Worm (Caenorhabditis elegans) whole organism, L1 larva: ENCODE measurements around the gene mrp-8.
A peak's percentile ranks its signal among the peaks of the same experiment; 100 is the strongest.

Experiments used
- C34B4.2 ChIP-seq: sonication (generic microtip); optimal IDR thresholded peaks from 2 replicates; lab custom pipeline; 2017; ENCODE audit warnings: mild to moderate bottlenecking, missing genetic modification characterization, missing compliant biosample characterization
- aly-2 ChIP-seq: fragments of 150-350 bp; optimal IDR thresholded peaks from 2 replicates; lab custom pipeline; 2014; ENCODE audit warnings: missing biosample characterization, missing genetic modification characterization
- ama-1 ChIP-seq: fragments of 150-350 bp; optimal IDR thresholded peaks from 2 replicates; lab custom pipeline; 2014
- blmp-1 ChIP-seq: fragments of 150-350 bp; optimal IDR thresholded peaks from 2 replicates; lab custom pipeline; 2014; ENCODE audit warnings: missing biosample characterization, missing genetic modification characterization
- ceh-63 ChIP-seq: fragments of 200-800 bp; sonication (Bioruptor generic); optimal IDR thresholded peaks from 2 replicates; lab custom pipeline; 2018; ENCODE audit warnings: mild to moderate bottlenecking, missing genetic modification characterization, missing compliant biosample characterization
- ceh-82 ChIP-seq, 3 experiments: fragments of 150-350 bp in 1 of 3; sonication (generic microtip) in 2 of 3; optimal IDR thresholded peaks; 2 replicates each; lab custom pipeline; 2014 to 2017; ENCODE audit warnings: missing biosample characterization in 3 of 3, missing genetic modification characterization in 3 of 3
- ceh-88 ChIP-seq: fragments of 200-800 bp; sonication (Bioruptor generic); IDR thresholded peaks from 2 replicates; pipeline ENCODE4 v1.3.6; 2022; ENCODE audit warnings: missing genetic modification characterization, missing compliant biosample characterization
- ceh-90 ChIP-seq: sonication (generic microtip); optimal IDR thresholded peaks from 2 replicates; lab custom pipeline; 2016; ENCODE audit warnings: missing genetic modification characterization, missing compliant biosample characterization
- dpl-1 ChIP-seq, 3 experiments: fragments of 150-350 bp in 2 of 3; sonication (generic microtip) in 1 of 3; optimal IDR thresholded peaks; 2 replicates each; lab custom pipeline; 2014 to 2017; ENCODE audit warnings: missing biosample characterization in 3 of 3, missing genetic modification characterization in 3 of 3, missing genetic modification reagents in 3 of 3
- dsc-1 ChIP-seq: sonication (generic microtip); optimal IDR thresholded peaks from 2 replicates; lab custom pipeline; 2016; ENCODE audit warnings: mild to moderate bottlenecking, missing genetic modification characterization, missing compliant biosample characterization
- efl-1 ChIP-seq, 4 experiments: fragments of 150-350 bp; optimal IDR thresholded peaks in 3 of 4; peaks in 1 of 4; 1 replicate in 1 of 4; 2 replicates in 3 of 4; lab custom pipeline; 2014; ENCODE audit warnings: missing biosample characterization in 2 of 4, missing genetic modification characterization in 2 of 4, missing genetic modification reagents in 2 of 4
- egl-27 ChIP-seq, 2 experiments: fragments of 150-350 bp in 1 of 2; sonication (generic microtip); optimal IDR thresholded peaks; 3 replicates each; lab custom pipeline; 2017 to 2018; ENCODE audit warnings: missing biosample characterization in 2 of 2, missing genetic modification characterization in 2 of 2, missing genetic modification reagents in 2 of 2
- elt-2 ChIP-seq: sonication (generic microtip); optimal IDR thresholded peaks from 2 replicates; lab custom pipeline; 2016; ENCODE audit warnings: missing genetic modification characterization, mild to moderate bottlenecking, inconsistent platforms, missing compliant biosample characterization, missing genetic modification reagents
- elt-3 ChIP-seq, 6 experiments: fragments of 150-350 bp in 1 of 6; sonication (generic microtip); optimal IDR thresholded peaks; 2 replicates each; lab custom pipeline; 2017 to 2018; ENCODE audit warnings: missing biosample characterization in 6 of 6, missing genetic modification characterization in 6 of 6, inconsistent platforms in 1 of 6
- ets-5 ChIP-seq: fragments of 200-800 bp; sonication (Bioruptor generic); IDR thresholded peaks from 2 replicates; pipeline ENCODE4 v1.3.6; 2022; ENCODE audit warnings: missing genetic modification characterization, missing compliant biosample characterization
- fkh-8 ChIP-seq: sonication (generic microtip); optimal IDR thresholded peaks from 2 replicates; lab custom pipeline; 2016; ENCODE audit warnings: mild to moderate bottlenecking, missing genetic modification characterization, missing compliant biosample characterization
- hlh-17 ChIP-seq: fragments of 200-800 bp; sonication (Bioruptor generic); optimal IDR thresholded peaks from 2 replicates; lab custom pipeline; 2018; ENCODE audit warnings: missing genetic modification characterization, mild to moderate bottlenecking, missing compliant biosample characterization, moderate library complexity, borderline replicate concordance
- hpl-2 ChIP-seq: fragments of 150-350 bp; optimal IDR thresholded peaks from 2 replicates; lab custom pipeline; 2014; ENCODE audit warnings: missing biosample characterization, missing genetic modification reagents, missing genetic modification characterization
- irx-1 ChIP-seq: sonication (generic microtip); optimal IDR thresholded peaks from 2 replicates; lab custom pipeline; 2016; ENCODE audit warnings: missing genetic modification characterization, missing compliant biosample characterization
- isw-1 ChIP-seq: fragments of 200-800 bp; sonication (Bioruptor generic); IDR thresholded peaks from 2 replicates; pipeline ENCODE4 v1.3.6; 2022; ENCODE audit warnings: missing genetic modification characterization, missing compliant biosample characterization
- lin-14 ChIP-seq: fragments of 200-800 bp; sonication (Bioruptor generic); optimal IDR thresholded peaks from 2 replicates; lab custom pipeline; 2018; ENCODE audit warnings: mild to moderate bottlenecking, missing genetic modification characterization, moderate library complexity, missing compliant biosample characterization
- lin-35 ChIP-seq, 2 experiments: fragments of 150-350 bp; optimal IDR thresholded peaks; 2 replicates each; lab custom pipeline; 2014; ENCODE audit warnings: missing biosample characterization in 2 of 2, missing genetic modification characterization in 2 of 2, missing genetic modification reagents in 2 of 2
- lin-39 ChIP-seq: fragments of 150-350 bp; optimal IDR thresholded peaks from 2 replicates; lab custom pipeline; 2014; ENCODE audit warnings: missing biosample characterization, missing genetic modification reagents, missing genetic modification characterization
- lir-3 ChIP-seq: sonication (generic microtip); optimal IDR thresholded peaks from 2 replicates; lab custom pipeline; 2016; ENCODE audit warnings: mild to moderate bottlenecking, missing genetic modification characterization, moderate library complexity, missing compliant biosample characterization; ENCODE audit not compliant: poor library complexity
- lsy-2 ChIP-seq, 2 experiments: fragments of 150-350 bp; optimal IDR thresholded peaks; 2 replicates each; lab custom pipeline; 2014; ENCODE audit warnings: missing biosample characterization in 2 of 2, missing genetic modification characterization in 2 of 2
- mab-9 ChIP-seq: fragments of 200-800 bp; sonication (Bioruptor generic); IDR thresholded peaks from 2 replicates; pipeline ENCODE4 v1.3.6; 2022; ENCODE audit warnings: missing genetic modification reagents, missing genetic modification characterization, missing compliant biosample characterization
- nhr-11 ChIP-seq: fragments of 150-350 bp; optimal IDR thresholded peaks from 2 replicates; lab custom pipeline; 2014; ENCODE audit warnings: missing biosample characterization, missing genetic modification characterization
- nhr-12 ChIP-seq: sonication (generic microtip); optimal IDR thresholded peaks from 2 replicates; lab custom pipeline; 2017; ENCODE audit warnings: missing biosample characterization, missing genetic modification characterization
- nhr-19 ChIP-seq: fragments of 200-800 bp; sonication (Bioruptor generic); conservative IDR thresholded peaks from 2 replicates; pipeline ENCODE4 v1.3.6; 2022; ENCODE audit warnings: missing genetic modification characterization, missing compliant biosample characterization
- nhr-237 ChIP-seq: fragments of 150-350 bp; optimal IDR thresholded peaks from 2 replicates; lab custom pipeline; 2014; ENCODE audit warnings: missing biosample characterization, missing genetic modification characterization
- nhr-28 ChIP-seq: fragments of 150-350 bp; optimal IDR thresholded peaks from 2 replicates; lab custom pipeline; 2014; ENCODE audit warnings: missing biosample characterization, missing genetic modification characterization
- nhr-71 ChIP-seq: sonication (generic microtip); optimal IDR thresholded peaks from 2 replicates; lab custom pipeline; 2016; ENCODE audit warnings: mild to moderate bottlenecking, missing genetic modification characterization, moderate library complexity, missing compliant biosample characterization
- nhr-76 ChIP-seq: sonication (generic microtip); optimal IDR thresholded peaks from 2 replicates; lab custom pipeline; 2017; ENCODE audit warnings: missing biosample characterization, missing genetic modification characterization
- nhr-77 ChIP-seq: fragments of 150-350 bp; optimal IDR thresholded peaks from 2 replicates; lab custom pipeline; 2014; ENCODE audit warnings: missing biosample characterization, missing genetic modification characterization
- rnt-1 ChIP-seq: sonication (generic microtip); optimal IDR thresholded peaks from 2 replicates; lab custom pipeline; 2016; ENCODE audit warnings: mild to moderate bottlenecking, missing genetic modification characterization, moderate library complexity, missing compliant biosample characterization
- skn-1 ChIP-seq: fragments of 150-350 bp; optimal IDR thresholded peaks from 2 replicates; lab custom pipeline; 2014; ENCODE audit warnings: missing biosample characterization, missing genetic modification characterization
- snu-23 ChIP-seq: sonication (generic microtip); optimal IDR thresholded peaks from 2 replicates; lab custom pipeline; 2016; ENCODE audit warnings: missing genetic modification characterization, missing compliant biosample characterization
- tbx-2 ChIP-seq: sonication (generic microtip); optimal IDR thresholded peaks from 2 replicates; lab custom pipeline; 2016; ENCODE audit warnings: missing genetic modification characterization, missing compliant biosample characterization
- tlp-1 ChIP-seq: fragments of 150-350 bp; optimal IDR thresholded peaks from 2 replicates; lab custom pipeline; 2014; ENCODE audit warnings: missing biosample characterization, missing genetic modification characterization
- unc-130 ChIP-seq: fragments of 150-350 bp; optimal IDR thresholded peaks from 2 replicates; lab custom pipeline; 2017; ENCODE audit warnings: missing biosample characterization, missing genetic modification characterization, inconsistent platforms
- unc-62 ChIP-seq: fragments of 150-350 bp; optimal IDR thresholded peaks from 2 replicates; lab custom pipeline; 2014; ENCODE audit warnings: missing biosample characterization, missing genetic modification reagents, missing genetic modification characterization
- unc-86 ChIP-seq: sonication (generic microtip); optimal IDR thresholded peaks from 2 replicates; lab custom pipeline; 2016; ENCODE audit warnings: missing genetic modification characterization, missing compliant biosample characterization
- vab-15 ChIP-seq: sonication (generic microtip); optimal IDR thresholded peaks from 2 replicates; lab custom pipeline; 2017; ENCODE audit warnings: missing genotype, mild to moderate bottlenecking, missing genetic modification characterization, missing compliant biosample characterization
- zag-1 ChIP-seq: fragments of 150-350 bp; optimal IDR thresholded peaks from 2 replicates; lab custom pipeline; 2014; ENCODE audit warnings: missing biosample characterization, missing genetic modification characterization
- ztf-11 ChIP-seq, 2 experiments: sonication (generic microtip); optimal IDR thresholded peaks; 2 replicates each; lab custom pipeline; 2016 to 2017; ENCODE audit warnings: missing genetic modification characterization in 2 of 2, missing biosample characterization in 1 of 2, missing compliant biosample characterization in 1 of 2
- ztf-4 ChIP-seq: fragments of 150-350 bp; optimal IDR thresholded peaks from 2 replicates; lab custom pipeline; 2014; ENCODE audit warnings: missing biosample characterization, missing genetic modification characterization

mrp-8 gene

DNA sequence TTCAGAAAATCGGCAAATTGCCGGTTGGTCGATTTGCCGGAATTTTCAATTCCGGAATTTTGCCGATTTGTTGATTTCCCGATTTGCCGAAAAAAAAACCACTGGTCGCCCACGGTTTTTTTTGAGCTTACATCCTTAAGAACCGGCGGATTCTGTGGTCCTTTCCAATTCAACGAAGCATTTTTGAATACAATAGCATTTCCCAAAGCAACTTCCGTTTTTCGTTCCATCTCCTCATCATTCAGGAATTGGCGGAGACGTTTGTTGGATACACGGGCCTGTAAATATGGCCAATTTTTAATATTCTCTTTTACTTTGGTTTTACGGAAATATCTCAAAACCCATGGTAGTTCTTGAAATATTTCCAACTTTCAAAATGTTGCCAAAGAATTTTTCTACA is 10.5 kb downstream of the mrp-8 start:
- TF ChIP-seq nhr-12 (tag; lab: Kevin White, UChicago) (no peak), lin-39 (tag; lab: Kevin White, UChicago) (no peak), nhr-28 (no peak), ama-1 (lab: Kevin White, UChicago) (no peak), unc-130 (tag; lab: Kevin White, UChicago) (no peak), vab-15 (tag; lab: Kevin White, UChicago) (no peak), nhr-77 (tag; lab: Kevin White, UChicago) (no peak), hlh-17 (GFP tag; lab: Kevin White, UChicago) (no peak), C34B4.2 (tag; lab: Kevin White, UChicago) (no peak), fkh-8 (no peak), hpl-2 (no peak), zag-1 (tag; lab: Kevin White, UChicago) (no peak), nhr-76 (tag; lab: Kevin White, UChicago) (no peak), nhr-237 (no peak), unc-86 (tag; lab: Kevin White, UChicago) (no peak), elt-3 (tag; optimal IDR thresholded peaks at IDR 0.05; lab: Kevin White, UChicago) (no peak), blmp-1 (tag; lab: Kevin White, UChicago) (no peak), ceh-88 (GFP tag; lab: Robert Waterston, UW) (no peak), nhr-11 (tag; lab: Kevin White, UChicago) (no peak)
- TF ChIP-seq, all 84 proteins: peak for 0

- no peak for TF ChIP-seq dpl-1 (GFP tag; optimal IDR thresholded peaks at IDR 0.05; lab: Kevin White, UChicago)
- TF ChIP-seq C34B4.2 (tag; lab: Kevin White, UChicago), result no peak
- no peak for TF ChIP-seq lin-14 (GFP tag; lab: Kevin White, UChicago)
- TF ChIP-seq lir-3 (tag; lab: Kevin White, UChicago), result no peak
- no peak for TF ChIP-seq nhr-12 (tag; lab: Kevin White, UChicago)
- no peak for TF ChIP-seq mab-9 (GFP tag; lab: Robert Waterston, UW)
- TF ChIP-seq elt-2 (tag; lab: Kevin White, UChicago), result no peak
- no peak for TF ChIP-seq lin-35 (GFP tag; optimal IDR thresholded peaks at IDR 0.05; lab: Kevin White, UChicago)
- TF ChIP-seq skn-1 (tag; lab: Kevin White, UChicago), result no peak
- TF ChIP-seq ceh-63 (GFP tag; lab: Kevin White, UChicago), result no peak
- no peak for TF ChIP-seq nhr-71 (tag; lab: Kevin White, UChicago)
- TF ChIP-seq ets-5 (GFP tag; lab: Robert Waterston, UW), result no peak
- TF ChIP-seq rnt-1, result no peak
- TF ChIP-seq tlp-1 (tag; lab: Kevin White, UChicago), result no peak
These were observed 18.8 kb downstream of the mrp-8 start for ce11 chrIII:12284157-12284556.

ce11 chrIII:12278766-12279165 is 24.2 kb downstream of the mrp-8 start:
- TF ChIP-seq nhr-237, result no peak
- TF ChIP-seq dpl-1 (GFP tag; optimal IDR thresholded peaks at IDR 0.05; lab: Kevin White, UChicago), result peak; percentile 82 to 87 (median 87)
- peak in 1 of 3 experiments; percentile 7 for TF ChIP-seq ceh-82 (tag; optimal IDR thresholded peaks at IDR 0.05; lab: Kevin White, UChicago)
- TF ChIP-seq nhr-19, result peak; percentile 22; the same call in 1 of the 2 replicates
- TF ChIP-seq ceh-90, result peak; percentile 11
- no peak for TF ChIP-seq unc-62 (GFP tag; lab: Kevin White, UChicago)
- peak; percentile 2 for TF ChIP-seq irx-1 (tag; lab: Kevin White, UChicago)
- TF ChIP-seq elt-3 (tag; optimal IDR thresholded peaks at IDR 0.05; lab: Kevin White, UChicago), result no peak
- peak; percentile 17; the same call in 1 of the 2 replicates for TF ChIP-seq isw-1
- no peak for TF ChIP-seq ztf-4 (tag; lab: Kevin White, UChicago)
- no peak for TF ChIP-seq tlp-1 (tag; lab: Kevin White, UChicago)
- TF ChIP-seq lsy-2 (tag; optimal IDR thresholded peaks at IDR 0.05; lab: Kevin White, UChicago), result peak; percentile 23 to 45
- TF ChIP-seq skn-1 (tag; lab: Kevin White, UChicago), result peak; percentile 40
- TF ChIP-seq ztf-11 (tag; optimal IDR thresholded peaks at IDR 0.05; lab: Kevin White, UChicago), result no peak
- no peak for TF ChIP-seq rnt-1
- TF ChIP-seq aly-2 (tag; lab: Kevin White, UChicago), result no peak
- TF ChIP-seq lin-35 (GFP tag; optimal IDR thresholded peaks at IDR 0.05; lab: Kevin White, UChicago), result peak; percentile 87 to 92
- no peak for TF ChIP-seq egl-27 (tag; optimal IDR thresholded peaks at IDR 0.05; lab: Kevin White, UChicago)
- peak in 1 of 2 experiments; percentile 92 for TF ChIP-seq efl-1 (optimal IDR thresholded peaks at IDR 0.05; lab: Kevin White, UChicago)
- TF ChIP-seq efl-1 (GFP tag; optimal IDR thresholded peaks at IDR 0.05 in 1 of 2; lab: Kevin White, UChicago), result peak; percentile 88 to 99
- peak; percentile 24 for TF ChIP-seq dsc-1
- no peak for TF ChIP-seq hpl-2
- TF ChIP-seq tbx-2 (tag; lab: Kevin White, UChicago), result peak; percentile 18
- peak; percentile 36 for TF ChIP-seq snu-23 (GFP tag; lab: Kevin White, UChicago)
